In the genomic region with DNA sequence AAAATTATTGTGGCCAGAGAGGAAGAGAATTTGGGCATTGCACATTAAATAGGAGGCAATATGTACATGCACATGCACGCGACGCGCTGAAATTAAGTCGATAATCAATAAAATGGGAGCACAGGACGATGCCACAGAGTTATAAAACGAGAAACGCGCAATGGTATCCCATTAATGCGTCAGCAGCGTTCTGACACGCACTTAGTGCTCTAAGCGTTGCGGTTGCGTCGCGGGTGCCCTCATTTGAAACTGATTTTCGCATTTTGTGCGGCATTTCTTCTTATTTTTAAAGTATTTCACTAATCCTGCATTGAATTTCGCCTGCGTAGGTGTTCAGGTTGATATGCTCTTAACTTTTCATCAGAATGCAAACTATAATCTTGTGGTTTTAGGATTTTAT, we compare ENCODE assay signal across 2 worm cellular contexts.
A peak's percentile ranks its signal among the peaks of the same experiment; 100 is the strongest.
TF ChIP-seq lines count a peak whose summit lies in the region.

Gene rsp-1 (plus strand): TSS at position 338 of the 400 bp plus-strand sequence.

TF ChIP-seq in whole organism, L4 larva, 104 proteins besides CTCF, POLR2A, EP300 and RAD21 (continued from another document):
- TF ChIP-seq lin-39 (tag; optimal IDR thresholded peaks at IDR 0.05; lab: Kevin White, UChicago) (no peak), daf-12 (tag; optimal IDR thresholded peaks at IDR 0.05; lab: Kevin White, UChicago) (no peak), fos-1 (tag; optimal IDR thresholded peaks at IDR 0.05; lab: Kevin White, UChicago) (no peak), lin-15B (tag; optimal IDR thresholded peaks at IDR 0.05; lab: Kevin White, UChicago) (no peak), zip-2 (tag; optimal IDR thresholded peaks at IDR 0.05; lab: Kevin White, UChicago) (peak; percentile 55), unc-39 (tag; optimal IDR thresholded peaks at IDR 0.05; lab: Kevin White, UChicago) (no peak), dmd-6 (GFP tag; IDR thresholded peaks at IDR 0.05; lab: Robert Waterston, UW) (peak; percentile 87), ztf-11 (tag; optimal IDR thresholded peaks at IDR 0.05; lab: Kevin White, UChicago) (no peak), nhr-10 (tag; optimal IDR thresholded peaks at IDR 0.05; lab: Kevin White, UChicago) (no peak), jun-1 (tag; optimal IDR thresholded peaks at IDR 0.05; lab: Kevin White, UChicago) (peak; percentile 72), madf-5 (GFP tag; IDR thresholded peaks at IDR 0.05; lab: Robert Waterston, UW) (no peak), F37D6.2 (tag; optimal IDR thresholded peaks at IDR 0.05; lab: Kevin White, UChicago) (peak; percentile 78), hlh-11 (tag; optimal IDR thresholded peaks at IDR 0.05; lab: Kevin White, UChicago) (peak; percentile 91), snpc-4 (tag; optimal IDR thresholded peaks at IDR 0.05; lab: Kevin White, UChicago) (no peak), mes-2 (tag; optimal IDR thresholded peaks at IDR 0.05; lab: Kevin White, UChicago; ENCODE audit: poor library complexity, severe bottlenecking) (peak; percentile 95), fkh-10 (GFP tag; optimal IDR thresholded peaks at IDR 0.05; lab: Kevin White, UChicago) (peak; percentile 60), vab-7 (GFP tag; IDR thresholded peaks at IDR 0.05; lab: Robert Waterston, UW) (peak; percentile 46; the same call in 1 of the 2 replicates), nhr-48 (tag; optimal IDR thresholded peaks at IDR 0.05; lab: Kevin White, UChicago) (peak; percentile 82), php-3 (GFP tag; IDR thresholded peaks at IDR 0.05; lab: Robert Waterston, UW) (peak; percentile 76), spr-1 (tag; optimal IDR thresholded peaks at IDR 0.05; lab: Kevin White, UChicago) (peak; percentile 80), ceh-32 (tag; optimal IDR thresholded peaks at IDR 0.05; lab: Kevin White, UChicago; ENCODE audit: poor library complexity) (no peak), unc-62 (GFP tag; optimal IDR thresholded peaks at IDR 0.05 in 1 of 2; lab: Kevin White, UChicago) (peak in 1 of 2 experiments; percentile 99), unc-62 (tag; optimal IDR thresholded peaks at IDR 0.05; lab: Kevin White, UChicago) (no peak), daf-16 (GFP tag; optimal IDR thresholded peaks at IDR 0.05; lab: Kevin White, UChicago) (peak; percentile 15 to 28), daf-16 (tag; optimal IDR thresholded peaks at IDR 0.05; lab: Kevin White, UChicago) (peak; percentile 65), lin-1 (GFP tag; IDR thresholded peaks at IDR 0.05; lab: Robert Waterston, UW) (peak; percentile 80), nhr-111 (GFP tag; optimal IDR thresholded peaks at IDR 0.05; lab: Kevin White, UChicago) (no peak), lin-29 (GFP tag; IDR thresholded peaks at IDR 0.05; lab: Robert Waterston, UW) (peak; percentile 64; the same call in 1 of the 2 replicates), zag-1 (tag; optimal IDR thresholded peaks at IDR 0.05; lab: Kevin White, UChicago) (no peak), ceh-44 (GFP tag; IDR thresholded peaks at IDR 0.05; lab: Robert Waterston, UW) (peak; percentile 62; the same call in 1 of the 2 replicates), mdt-29 (GFP tag; IDR thresholded peaks at IDR 0.05; lab: Robert Waterston, UW) (0 out of 2 replicates have a peak, but pooled peaks have one; percentile 11), nhr-41 (GFP tag; IDR thresholded peaks at IDR 0.05; lab: Robert Waterston, UW) (no peak), nhr-77 (tag; optimal IDR thresholded peaks at IDR 0.05; lab: Kevin White, UChicago) (peak; percentile 92), saeg-2 (GFP tag; IDR thresholded peaks at IDR 0.05; lab: Robert Waterston, UW) (no peak), T26A8.4 (GFP tag; IDR thresholded peaks at IDR 0.05; lab: Robert Waterston, UW) (peak; percentile 84), pha-4 (GFP tag; IDR thresholded peaks at IDR 0.05; lab: Robert Waterston, UW) (peak; percentile 46; the same call in 1 of the 2 replicates), pha-4 (tag; optimal IDR thresholded peaks at IDR 0.05; lab: Kevin White, UChicago) (peak; percentile 33), dpl-1 (GFP tag; optimal IDR thresholded peaks at IDR 0.05; lab: Kevin White, UChicago) (peak; percentile 86), ZK546.5 (tag; optimal IDR thresholded peaks at IDR 0.05; lab: Kevin White, UChicago) (no peak), gei-8 (GFP tag; optimal IDR thresholded peaks at IDR 0.05; lab: Kevin White, UChicago) (no peak), F49E8.2 (tag; optimal IDR thresholded peaks at IDR 0.05; lab: Kevin White, UChicago; ENCODE audit: borderline replicate concordance) (peak; percentile 34), nhr-25 (tag; optimal IDR thresholded peaks at IDR 0.05; lab: Kevin White, UChicago; ENCODE audit: borderline replicate concordance, insufficient read depth) (peak; percentile 75), attf-4 (tag; optimal IDR thresholded peaks at IDR 0.05; lab: Kevin White, UChicago) (no peak), sdz-12 (GFP tag; optimal IDR thresholded peaks at IDR 0.05; lab: Kevin White, UChicago) (no peak), lim-7 (GFP tag; IDR thresholded peaks at IDR 0.05; lab: Robert Waterston, UW) (no peak), daf-19 (GFP tag; conservative IDR thresholded peaks at IDR 0.05; lab: Robert Waterston, UW) (peak; percentile 81), Y48G9A.11 (GFP tag; IDR thresholded peaks at IDR 0.05; lab: Robert Waterston, UW) (no peak), egl-43 (GFP tag; IDR thresholded peaks at IDR 0.05; lab: Robert Waterston, UW) (peak; percentile 73; the same call in 1 of the 2 replicates), ceh-28 (tag; optimal IDR thresholded peaks at IDR 0.05; lab: Kevin White, UChicago) (peak; percentile 48), dmd-8 (GFP tag; IDR thresholded peaks at IDR 0.05; lab: Robert Waterston, UW) (no peak), F10B5.3 (tag; optimal IDR thresholded peaks at IDR 0.05; lab: Kevin White, UChicago) (peak; percentile 41)
TF ChIP-seq in whole organism, L4 larva: peak in this region for 62.

TF ChIP-seq in whole organism, late embryonic, 69 proteins besides CTCF, POLR2A, EP300 and RAD21 (continued from another document):
- TF ChIP-seq lin-11 (tag; optimal IDR thresholded peaks at IDR 0.05; lab: Kevin White, UChicago) (no peak), hlh-15 (tag; optimal IDR thresholded peaks at IDR 0.05; lab: Kevin White, UChicago) (no peak), ets-4 (tag; optimal IDR thresholded peaks at IDR 0.05; lab: Kevin White, UChicago) (peak; percentile 18), Y22D7AL.16 (tag; optimal IDR thresholded peaks at IDR 0.05; lab: Kevin White, UChicago) (peak; percentile 37), pax-1 (tag; optimal IDR thresholded peaks at IDR 0.05; lab: Kevin White, UChicago) (no peak), C38D4.7 (GFP tag; optimal IDR thresholded peaks at IDR 0.05; lab: Kevin White, UChicago) (no peak), che-1 (tag; optimal IDR thresholded peaks at IDR 0.05; lab: Kevin White, UChicago) (peak; percentile 6), rnt-1 (tag; optimal IDR thresholded peaks at IDR 0.05; lab: Kevin White, UChicago) (peak; percentile 71), pha-4 (tag; optimal IDR thresholded peaks at IDR 0.05; lab: Kevin White, UChicago) (no peak)
TF ChIP-seq in whole organism, late embryonic: peak in this region for 39.
